Worm (Caenorhabditis elegans): Measurements from ENCODE around the gene lin-23.
A peak's percentile ranks its signal among the peaks of the same experiment; 100 is the strongest.

Gene lin-23

DNA sequence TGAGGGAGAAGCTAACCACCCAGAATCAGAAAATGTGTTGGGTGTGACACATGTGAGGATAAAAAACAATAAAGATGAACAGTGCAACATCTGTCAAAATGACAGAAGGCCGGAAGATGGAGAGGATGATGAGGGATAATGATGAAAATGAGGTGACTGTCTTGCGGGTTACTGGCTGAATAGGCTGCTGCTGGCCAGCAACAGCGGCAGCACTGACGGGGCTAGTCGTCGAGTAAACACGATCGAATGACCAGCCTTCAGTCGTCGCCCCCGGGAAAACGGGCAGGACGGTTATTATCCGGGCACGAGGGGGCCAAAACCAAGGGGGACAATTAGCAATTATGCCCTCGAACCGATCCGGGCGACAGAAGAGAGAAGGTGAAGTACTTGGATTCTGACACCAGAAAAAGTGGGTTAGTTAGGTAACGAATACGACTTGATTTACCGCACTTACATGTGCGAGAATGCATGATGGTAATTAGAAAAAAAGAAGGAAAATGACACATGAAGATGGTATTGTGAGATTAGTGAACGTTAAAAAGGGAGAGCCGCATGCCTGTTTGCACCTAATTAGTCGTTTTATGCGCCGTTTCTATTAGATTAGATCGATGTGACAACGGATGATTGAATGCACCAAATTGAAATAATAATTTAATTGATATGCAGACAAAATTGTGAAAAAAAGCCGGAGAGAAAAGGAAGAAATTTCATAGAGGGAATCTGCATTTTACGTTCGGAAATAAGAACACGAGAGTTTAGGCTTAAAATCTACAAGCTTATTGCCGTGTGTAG lies 40.8 kb downstream of the lin-23 start:
- TF ChIP-seq F49E8.2 (tag; optimal IDR thresholded peaks at IDR 0.05; ENCODE audit: borderline replicate concordance) (no peak), fkh-10 (GFP tag; optimal IDR thresholded peaks at IDR 0.05) (no peak), lin-13 (GFP tag; optimal IDR thresholded peaks at IDR 0.05) (no peak), aha-1 (tag) (peak; percentile 94), unc-62 (GFP tag; optimal IDR thresholded peaks at IDR 0.05 in 1 of 2) (peak in 1 of 2 experiments; percentile 83), unc-62 (tag; optimal IDR thresholded peaks at IDR 0.05) (no peak), mxl-3 (GFP tag; optimal IDR thresholded peaks at IDR 0.05) (peak; percentile 36), fos-1 (tag; optimal IDR thresholded peaks at IDR 0.05) (no peak)

DNA sequence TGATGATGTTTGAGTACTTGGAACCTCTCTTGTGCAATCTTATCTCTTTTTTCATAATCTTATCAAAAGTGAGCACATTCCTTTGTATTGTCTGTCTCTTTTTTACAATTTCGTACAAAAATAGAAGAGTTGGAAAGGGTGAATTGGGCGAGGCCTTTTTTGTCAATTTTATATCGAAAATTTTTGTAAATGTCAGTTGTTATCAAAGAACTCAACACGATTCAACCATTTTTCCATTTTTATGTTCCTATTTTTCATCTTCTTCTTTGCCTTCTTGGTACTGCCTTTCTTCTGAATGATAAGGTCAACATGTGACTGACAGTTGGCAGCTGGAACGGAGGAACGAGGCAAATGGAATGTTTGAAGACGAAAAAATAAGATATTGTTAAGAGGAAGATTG lies 42.7 kb downstream of the lin-23 start:
- peak in 1 of 2 experiments; percentile 32 for TF ChIP-seq daf-16 (GFP tag; optimal IDR thresholded peaks at IDR 0.05)
- peak; percentile 78 for TF ChIP-seq daf-16 (tag; optimal IDR thresholded peaks at IDR 0.05)
- TF ChIP-seq Y75B8A.6 (GFP tag; IDR thresholded peaks at IDR 0.05): no peak
- TF ChIP-seq Y48G9A.11 (GFP tag; IDR thresholded peaks at IDR 0.05): no peak
- TF ChIP-seq F44E2.7 (GFP tag; IDR thresholded peaks at IDR 0.05): no peak
- TF ChIP-seq hlh-11 (tag; optimal IDR thresholded peaks at IDR 0.05): peak; percentile 86
- no peak for TF ChIP-seq lin-1 (GFP tag; IDR thresholded peaks at IDR 0.05)
- TF ChIP-seq lsy-2 (tag; optimal IDR thresholded peaks at IDR 0.05): no peak
- TF ChIP-seq ceh-82 (tag; optimal IDR thresholded peaks at IDR 0.05): no peak
- TF ChIP-seq fos-1 (tag; optimal IDR thresholded peaks at IDR 0.05): no peak
- TF ChIP-seq Y5F2A.4 (GFP tag; optimal IDR thresholded peaks at IDR 0.05): no peak
- TF ChIP-seq unc-130 (GFP tag; optimal IDR thresholded peaks at IDR 0.05): no peak
- TF ChIP-seq dmd-6 (GFP tag; IDR thresholded peaks at IDR 0.05): peak; percentile 85
- TF ChIP-seq pha-4 (GFP tag; IDR thresholded peaks at IDR 0.05): no peak
- TF ChIP-seq pha-4 (tag; optimal IDR thresholded peaks at IDR 0.05): no peak
- peak; percentile 85 for TF ChIP-seq nhr-77 (tag; optimal IDR thresholded peaks at IDR 0.05)
- TF ChIP-seq saeg-2 (GFP tag; IDR thresholded peaks at IDR 0.05): 0 out of 2 replicates have a peak, but pooled peaks have one; percentile 15
- no peak for TF ChIP-seq arid-1 (GFP tag; conservative IDR thresholded peaks at IDR 0.05)
- TF ChIP-seq jun-1 (tag; optimal IDR thresholded peaks at IDR 0.05): no peak
- TF ChIP-seq aly-2 (tag; optimal IDR thresholded peaks at IDR 0.05): no peak
- TF ChIP-seq mes-2 (tag; optimal IDR thresholded peaks at IDR 0.05; ENCODE audit: poor library complexity, severe bottlenecking): no peak
- TF ChIP-seq daf-19 (GFP tag; conservative IDR thresholded peaks at IDR 0.05): no peak
- TF ChIP-seq ceh-28 (tag; optimal IDR thresholded peaks at IDR 0.05): no peak
- no peak for TF ChIP-seq zfp-2 (tag; optimal IDR thresholded peaks at IDR 0.05)
- TF ChIP-seq ztf-7 (tag; optimal IDR thresholded peaks at IDR 0.05): no peak
- TF ChIP-seq mdl-1 (tag; optimal IDR thresholded peaks at IDR 0.05): peak in 1 of 2 experiments; percentile 63
- no peak for TF ChIP-seq madf-5 (GFP tag; IDR thresholded peaks at IDR 0.05)
- TF ChIP-seq unc-62 (GFP tag; optimal IDR thresholded peaks at IDR 0.05 in 1 of 2): peak; percentile 37 to 62
- no peak for TF ChIP-seq unc-62 (tag; optimal IDR thresholded peaks at IDR 0.05)
- TF ChIP-seq lin-15B (tag; optimal IDR thresholded peaks at IDR 0.05): no peak
- TF ChIP-seq dpl-1 (GFP tag; optimal IDR thresholded peaks at IDR 0.05): no peak
- no peak for TF ChIP-seq F49E8.2 (tag; optimal IDR thresholded peaks at IDR 0.05; ENCODE audit: borderline replicate concordance)
- TF ChIP-seq dmd-9 (GFP tag; IDR thresholded peaks at IDR 0.05): no peak
- peak; percentile 89 for TF ChIP-seq dve-1 (tag; optimal IDR thresholded peaks at IDR 0.05; ENCODE audit: insufficient read depth)
- TF ChIP-seq ceh-44 (GFP tag; IDR thresholded peaks at IDR 0.05): no peak
- no peak for TF ChIP-seq hmg-1.1 (GFP tag; IDR thresholded peaks at IDR 0.05)
- no peak for TF ChIP-seq madf-9 (GFP tag; conservative IDR thresholded peaks at IDR 0.05)
- TF ChIP-seq ztf-11 (tag; optimal IDR thresholded peaks at IDR 0.05): no peak
- no peak for TF ChIP-seq zip-11 (GFP tag; IDR thresholded peaks at IDR 0.05)
- no peak for TF ChIP-seq ces-1 (GFP tag; optimal IDR thresholded peaks at IDR 0.05)
- no peak for TF ChIP-seq lin-39 (tag; optimal IDR thresholded peaks at IDR 0.05)
- no peak for TF ChIP-seq rbr-2 (tag; optimal IDR thresholded peaks at IDR 0.05)
- TF ChIP-seq nhr-42 (GFP tag; IDR thresholded peaks at IDR 0.05): no peak
- TF ChIP-seq F10B5.3 (tag; optimal IDR thresholded peaks at IDR 0.05): no peak
- 0 out of 2 replicates have a peak, but pooled peaks have one; percentile 28 for TF ChIP-seq nhr-41 (GFP tag; IDR thresholded peaks at IDR 0.05)

All from whole organism, L4 larva.